Fruit fly (Drosophila melanogaster): Measurements from ENCODE around the gene gukh.

- TF ChIP-seq EcR (GFP tag; optimal IDR thresholded peaks at IDR 0.05), result no peak
- no peak for TF ChIP-seq CG15710 (tag; optimal IDR thresholded peaks at IDR 0.05)
- TF ChIP-seq CG34367 (tag; optimal IDR thresholded peaks at IDR 0.05), result no peak
- no peak for TF ChIP-seq gl (tag; optimal IDR thresholded peaks at IDR 0.05)
- TF ChIP-seq CG13204 (GFP tag; optimal IDR thresholded peaks at IDR 0.05), result no peak
- TF ChIP-seq CG4496 (GFP tag; IDR thresholded peaks at IDR 0.05), result no peak
These were observed 56.9 kb downstream of the gukh start for dm6 chr3R:19040685-19041084.
